Worm (Caenorhabditis elegans) whole organism, L4 larva: Measurements from ENCODE around the gene R07D5.2.

Experiments used
- ama-1 ChIP-seq: fragments of 150-350 bp; optimal IDR thresholded peaks from 2 replicates; lab custom pipeline; 2014; ENCODE audit warnings: inconsistent platforms, mixed read lengths
- dmd-8 ChIP-seq: fragments of 200-800 bp; sonication (Bioruptor generic); IDR thresholded peaks from 2 replicates; pipeline ENCODE4 v1.3.6; 2022; ENCODE audit warnings: missing genetic modification characterization, missing compliant biosample characterization
- egl-27 ChIP-seq: sonication (generic microtip); optimal IDR thresholded peaks from 3 replicates; lab custom pipeline; 2017; ENCODE audit warnings: missing biosample characterization, missing genetic modification reagents, missing genetic modification characterization
- egl-43 ChIP-seq: fragments of 200-800 bp; sonication (Bioruptor generic); IDR thresholded peaks from 2 replicates; pipeline ENCODE4 v1.3.6; 2022; ENCODE audit warnings: missing genetic modification reagents, missing genetic modification characterization, missing compliant biosample characterization
- mdl-1 ChIP-seq, 2 experiments: fragments of 150-350 bp in 1 of 2; sonication (generic microtip) in 1 of 2; optimal IDR thresholded peaks; 2 replicates each; lab custom pipeline; 2014 to 2017; ENCODE audit warnings: missing biosample characterization in 2 of 2, missing genetic modification characterization in 2 of 2
- nhr-237 ChIP-seq: sonication (generic microtip); optimal IDR thresholded peaks from 2 replicates; lab custom pipeline; 2017; ENCODE audit warnings: missing biosample characterization, missing genetic modification characterization
- nhr-41 ChIP-seq: fragments of 200-800 bp; sonication (Bioruptor generic); IDR thresholded peaks from 2 replicates; pipeline ENCODE4 v1.3.6; 2022; ENCODE audit warnings: missing genetic modification reagents, missing genetic modification characterization, missing compliant biosample characterization
- nhr-48 ChIP-seq: sonication (generic microtip); optimal IDR thresholded peaks from 2 replicates; lab custom pipeline; 2016; ENCODE audit warnings: mild to moderate bottlenecking, missing genetic modification characterization, missing compliant biosample characterization
- nhr-6 ChIP-seq: fragments of 150-350 bp; optimal IDR thresholded peaks from 2 replicates; lab custom pipeline; 2014; ENCODE audit warnings: missing biosample characterization, missing genetic modification characterization
- set-16 ChIP-seq: fragments of 200-800 bp; sonication (Bioruptor generic); IDR thresholded peaks from 2 replicates; pipeline ENCODE4 v1.3.6; 2022; ENCODE audit warnings: missing genetic modification reagents, missing genetic modification characterization, missing compliant biosample characterization
- snpc-4 ChIP-seq: fragments of 150-350 bp; optimal IDR thresholded peaks from 2 replicates; lab custom pipeline; 2014; ENCODE audit warnings: missing biosample characterization, missing genetic modification characterization
- zag-1 ChIP-seq: fragments of 150-350 bp; optimal IDR thresholded peaks from 2 replicates; lab custom pipeline; 2014; ENCODE audit warnings: missing biosample characterization, missing genetic modification characterization

- TF ChIP-seq egl-27 (tag; lab: Kevin White, UChicago) (no peak), ama-1 (no peak), zag-1 (no peak), nhr-48 (tag; lab: Kevin White, UChicago) (no peak), set-16 (GFP tag; lab: Robert Waterston, UW) (no peak), snpc-4 (tag; lab: Kevin White, UChicago) (no peak), mdl-1 (tag; optimal IDR thresholded peaks at IDR 0.05; lab: Kevin White, UChicago) (peak in 1 of 2 experiments; percentile 66), dmd-8 (GFP tag; lab: Robert Waterston, UW) (no peak), nhr-41 (GFP tag; lab: Robert Waterston, UW) (no peak), egl-43 (GFP tag; lab: Robert Waterston, UW) (no peak), nhr-6 (no peak), nhr-237 (tag; lab: Kevin White, UChicago) (no peak)
Measured at ce11 chrX:15081486-15081885, 34.9 kb downstream of the R07D5.2 start.
